Worm (Caenorhabditis elegans): ENCODE data around the gene daf-18.

daf-18 gene

ce11 chrIV:372146-372789 lies 52.7 kb downstream of the daf-18 start:
- TF ChIP-seq lin-54 (GFP tag; optimal IDR thresholded peaks at IDR 0.05) (no peak), F33H1.4 (GFP tag; IDR thresholded peaks at IDR 0.05) (0 out of 2 replicates have a peak, but pooled peaks have one; percentile 13), madf-3 (GFP tag; IDR thresholded peaks at IDR 0.05) (no peak), aptf-2 (GFP tag; conservative IDR thresholded peaks at IDR 0.05) (0 out of 2 replicates have a peak, but pooled peaks have one; percentile 4), mes-4 (tag; optimal IDR thresholded peaks at IDR 0.05) (no peak), tlf-1 (GFP tag; optimal IDR thresholded peaks at IDR 0.05) (no peak), cebp-1 (GFP tag; IDR thresholded peaks at IDR 0.05) (no peak), cebp-1 (tag; optimal IDR thresholded peaks at IDR 0.05) (peak; percentile 65), hmg-1.2 (GFP tag; IDR thresholded peaks at IDR 0.05) (peak; percentile 37; the same call in 1 of the 2 replicates)
